Fruit fly (Drosophila melanogaster): ENCODE results near the gene Tim9a.

Gene Tim9a

dm6 chrX:13434065-13434464 is 49.1 kb downstream of the Tim9a start (continued):
- no peak for TF ChIP-seq CG1602 (GFP tag; optimal IDR thresholded peaks at IDR 0.05)
- no peak for TF ChIP-seq fd96Cb (tag; optimal IDR thresholded peaks at IDR 0.05)
- no peak for TF ChIP-seq corto (GFP tag; optimal IDR thresholded peaks at IDR 0.05)
- TF ChIP-seq Dek (tag; optimal IDR thresholded peaks at IDR 0.05), result peak; percentile 9
- no peak for TF ChIP-seq Gsc (GFP tag; IDR thresholded peaks at IDR 0.05)
- peak; percentile 2 for TF ChIP-seq CG13296 (GFP tag; optimal IDR thresholded peaks at IDR 0.05)
- TF ChIP-seq CG12942 (GFP tag; optimal IDR thresholded peaks at IDR 0.05), result no peak
- no peak for TF ChIP-seq hkb (optimal IDR thresholded peaks at IDR 0.05)
- TF ChIP-seq hkb (GFP tag; IDR thresholded peaks at IDR 0.05), result 0 out of 2 replicates have a peak, but pooled peaks have one; percentile 24
- TF ChIP-seq Antp (GFP tag; optimal IDR thresholded peaks at IDR 0.05), result peak; percentile 30
- peak; percentile 19; the same call in 1 of the 3 replicates for TF ChIP-seq B-H1 (GFP tag; IDR thresholded peaks at IDR 0.05)
- TF ChIP-seq CG9817 (tag; optimal IDR thresholded peaks at IDR 0.05), result peak; percentile 28
